Worm (Caenorhabditis elegans): Measurements from ENCODE around the gene cah-3.

Gene cah-3

ce11 chrX:16535192-16535591 is 47.9 kb downstream of the cah-3 start:
- no peak for TF ChIP-seq unc-62 (GFP tag; optimal IDR thresholded peaks at IDR 0.05)

- TF ChIP-seq unc-62 (GFP tag; optimal IDR thresholded peaks at IDR 0.05), result no peak
Measured at ce11 chrX:16536230-16536940, 49.1 kb downstream of the cah-3 start, which contains the start of gene pat-9. Gene pat-9 (plus strand): TSS chrX:16536890.
